Worm (Caenorhabditis elegans): Measurements from ENCODE around the gene H20E11.2.

H20E11.2 gene

DNA sequence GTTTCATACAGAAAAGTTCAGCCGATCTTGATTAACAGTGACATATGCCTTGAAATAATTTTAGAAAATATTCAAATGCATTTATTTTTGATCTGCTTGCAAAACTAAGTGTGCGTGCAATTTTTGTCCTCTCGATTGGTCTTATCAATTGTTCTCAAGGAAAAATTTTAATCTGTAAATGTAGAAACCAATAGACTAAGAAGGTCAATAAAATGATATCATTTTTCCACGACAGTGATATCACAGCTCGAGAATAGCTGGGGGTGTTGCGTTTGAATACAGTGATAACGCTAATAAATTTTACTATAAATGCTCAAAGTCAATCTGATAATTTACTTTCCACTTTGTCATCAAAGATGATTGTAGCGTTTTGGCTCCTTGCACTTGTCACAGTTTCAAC, 9.2 kb upstream of the H20E11.2 start, which contains the start of gene C17H12.8:
Gene C17H12.8, plus strand, starts transcription at position 335 of the 400 bp plus-strand sequence.
- TF ChIP-seq ztf-11 (tag; optimal IDR thresholded peaks at IDR 0.05): no peak
- TF ChIP-seq nhr-76 (tag; optimal IDR thresholded peaks at IDR 0.05): no peak
- TF ChIP-seq ceh-43 (GFP tag; optimal IDR thresholded peaks at IDR 0.05): no peak
- no peak for TF ChIP-seq flh-1 (GFP tag; optimal IDR thresholded peaks at IDR 0.05)
- TF ChIP-seq mep-1 (tag; optimal IDR thresholded peaks at IDR 0.05): no peak
- TF ChIP-seq nhr-28 (tag; optimal IDR thresholded peaks at IDR 0.05): no peak
- no peak for TF ChIP-seq blmp-1 (tag; optimal IDR thresholded peaks at IDR 0.05)
- no peak for TF ChIP-seq lin-32 (GFP tag; optimal IDR thresholded peaks at IDR 0.05)
- no peak for TF ChIP-seq snpc-4 (tag; optimal IDR thresholded peaks at IDR 0.05)
- TF ChIP-seq mab-5 (tag; optimal IDR thresholded peaks at IDR 0.05): no peak
- no peak for TF ChIP-seq nhr-12 (tag; optimal IDR thresholded peaks at IDR 0.05)
- no peak for TF ChIP-seq elt-1 (tag; optimal IDR thresholded peaks at IDR 0.05; ENCODE audit: borderline replicate concordance, insufficient read depth)
- no peak for TF ChIP-seq sptf-1 (tag; optimal IDR thresholded peaks at IDR 0.05)
- TF ChIP-seq unc-120 (tag; optimal IDR thresholded peaks at IDR 0.05; ENCODE audit: poor library complexity, severe bottlenecking): no peak
- no peak for TF ChIP-seq ham-2 (GFP tag; optimal IDR thresholded peaks at IDR 0.05)
- no peak for TF ChIP-seq pha-4 (tag; optimal IDR thresholded peaks at IDR 0.05)
- TF ChIP-seq lin-13 (tag; optimal IDR thresholded peaks at IDR 0.05): no peak
- no peak for TF ChIP-seq drap-1 (GFP tag; optimal IDR thresholded peaks at IDR 0.05)
- TF ChIP-seq ceh-39 (tag; optimal IDR thresholded peaks at IDR 0.05): no peak
- TF ChIP-seq tbx-8 (GFP tag; optimal IDR thresholded peaks at IDR 0.05): no peak

- TF ChIP-seq snpc-4 (tag; optimal IDR thresholded peaks at IDR 0.05) (no peak), lsy-2 (tag; optimal IDR thresholded peaks at IDR 0.05) (no peak), bed-3 (GFP tag; optimal IDR thresholded peaks at IDR 0.05) (no peak), ceh-43 (GFP tag; optimal IDR thresholded peaks at IDR 0.05) (no peak), ham-2 (GFP tag; optimal IDR thresholded peaks at IDR 0.05) (no peak), tbx-8 (GFP tag; optimal IDR thresholded peaks at IDR 0.05) (no peak), cnd-1 (tag; optimal IDR thresholded peaks at IDR 0.05) (no peak), nhr-28 (tag; optimal IDR thresholded peaks at IDR 0.05) (no peak), nhr-2 (tag; optimal IDR thresholded peaks at IDR 0.05) (no peak), zip-8 (tag; optimal IDR thresholded peaks at IDR 0.05) (no peak), lin-32 (GFP tag; optimal IDR thresholded peaks at IDR 0.05) (no peak), unc-62 (GFP tag; optimal IDR thresholded peaks at IDR 0.05) (no peak), mab-5 (tag; optimal IDR thresholded peaks at IDR 0.05) (no peak), elt-1 (tag; optimal IDR thresholded peaks at IDR 0.05; ENCODE audit: borderline replicate concordance, insufficient read depth) (no peak), mep-1 (tag; optimal IDR thresholded peaks at IDR 0.05) (no peak), unc-39 (tag; optimal IDR thresholded peaks at IDR 0.05) (no peak), lin-13 (tag; optimal IDR thresholded peaks at IDR 0.05) (no peak), flh-1 (GFP tag; optimal IDR thresholded peaks at IDR 0.05) (no peak), nhr-12 (tag; optimal IDR thresholded peaks at IDR 0.05) (no peak)
Measured at ce11 chrIV:6821709-6822108, 5.9 kb upstream of the H20E11.2 start.

ce11 chrIV:6822406-6822805, 5.2 kb upstream of the H20E11.2 start, which contains the start of gene C17H12.6:
C17H12.6 (minus strand) TSS chrIV:6822506.
- TF ChIP-seq elt-1 (tag; optimal IDR thresholded peaks at IDR 0.05; ENCODE audit: borderline replicate concordance, insufficient read depth) (no peak), lsy-2 (tag; optimal IDR thresholded peaks at IDR 0.05) (no peak), bed-3 (GFP tag; optimal IDR thresholded peaks at IDR 0.05) (no peak), unc-39 (tag; optimal IDR thresholded peaks at IDR 0.05) (no peak), flh-1 (GFP tag; optimal IDR thresholded peaks at IDR 0.05) (no peak), mep-1 (tag; optimal IDR thresholded peaks at IDR 0.05) (no peak), drap-1 (GFP tag; optimal IDR thresholded peaks at IDR 0.05) (no peak), elt-3 (tag; optimal IDR thresholded peaks at IDR 0.05) (no peak), ceh-39 (tag; optimal IDR thresholded peaks at IDR 0.05) (no peak), unc-62 (GFP tag; optimal IDR thresholded peaks at IDR 0.05) (no peak), nhr-76 (tag; optimal IDR thresholded peaks at IDR 0.05) (no peak), pha-4 (tag; optimal IDR thresholded peaks at IDR 0.05) (no peak)

DNA sequence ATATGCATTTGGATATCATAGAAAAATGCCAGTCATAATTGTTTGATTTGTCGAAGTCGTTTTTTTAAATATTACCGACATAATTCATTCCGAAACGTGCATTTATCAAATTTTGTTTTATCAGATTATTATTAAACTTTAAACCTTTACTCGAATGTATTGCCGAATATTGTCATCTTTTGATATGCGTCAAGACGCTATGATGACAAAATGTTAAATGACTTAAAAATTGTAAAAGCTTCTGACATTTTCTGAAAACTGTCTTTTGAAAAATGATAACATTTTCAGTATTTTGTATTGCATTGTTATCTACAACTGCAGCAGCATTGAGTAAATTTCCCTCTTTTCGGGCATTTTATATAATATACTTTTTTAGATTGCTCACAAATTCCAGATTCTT, 3.0 kb upstream of the H20E11.2 start, which contains the start of gene H20E11.3:
Gene H20E11.3, plus strand, starts transcription at position 195 of the 400 bp plus-strand sequence.
- no peak for TF ChIP-seq ceh-83 (GFP tag; optimal IDR thresholded peaks at IDR 0.05)
- TF ChIP-seq flh-1 (GFP tag; optimal IDR thresholded peaks at IDR 0.05): no peak
- no peak for TF ChIP-seq hlh-1 (tag; optimal IDR thresholded peaks at IDR 0.05)
- no peak for TF ChIP-seq lin-13 (tag; optimal IDR thresholded peaks at IDR 0.05)
- TF ChIP-seq elt-1 (tag; optimal IDR thresholded peaks at IDR 0.05; ENCODE audit: borderline replicate concordance, insufficient read depth): no peak
- no peak for TF ChIP-seq elt-3 (tag; optimal IDR thresholded peaks at IDR 0.05)
- TF ChIP-seq mab-5 (tag; optimal IDR thresholded peaks at IDR 0.05): no peak
- TF ChIP-seq snpc-4 (tag; optimal IDR thresholded peaks at IDR 0.05): no peak
- TF ChIP-seq unc-120 (tag; optimal IDR thresholded peaks at IDR 0.05; ENCODE audit: poor library complexity, severe bottlenecking): no peak
- no peak for TF ChIP-seq sem-2 (GFP tag; optimal IDR thresholded peaks at IDR 0.05)
- TF ChIP-seq M03D4.4 (tag; optimal IDR thresholded peaks at IDR 0.05): no peak
